Worm (Caenorhabditis elegans) whole organism, L2 larva: ENCODE measurements around the gene srm-5.

Experiments used
- C34F6.9 ChIP-seq: fragments of 150-350 bp; optimal IDR thresholded peaks from 2 replicates; lab custom pipeline; 2014; ENCODE audit warnings: missing biosample characterization, missing genetic modification characterization
- F13H6.1 ChIP-seq: sonication (generic microtip); optimal IDR thresholded peaks from 2 replicates; lab custom pipeline; 2016; ENCODE audit warnings: missing genetic modification characterization, missing compliant biosample characterization
- R02D3.7 ChIP-seq: fragments of 150-350 bp; optimal IDR thresholded peaks from 2 replicates; lab custom pipeline; 2014; ENCODE audit warnings: missing biosample characterization, missing genetic modification characterization
- Y55F3AM.14 ChIP-seq: fragments of 200-800 bp; sonication (Bioruptor generic); optimal IDR thresholded peaks from 2 replicates; lab custom pipeline; 2018; ENCODE audit warnings: mild to moderate bottlenecking, missing genetic modification characterization, missing compliant biosample characterization
- ZK546.5 ChIP-seq: sonication (generic microtip); optimal IDR thresholded peaks from 2 replicates; lab custom pipeline; 2017; ENCODE audit warnings: missing biosample characterization, missing genetic modification characterization
- alr-1 ChIP-seq: fragments of 150-350 bp; optimal IDR thresholded peaks from 2 replicates; lab custom pipeline; 2014; ENCODE audit warnings: missing biosample characterization, missing genetic modification characterization
- aly-2 ChIP-seq: fragments of 150-350 bp; optimal IDR thresholded peaks from 2 replicates; lab custom pipeline; 2014; ENCODE audit warnings: missing biosample characterization, missing genetic modification characterization
- ama-1 ChIP-seq: fragments of 150-350 bp; optimal IDR thresholded peaks from 2 replicates; lab custom pipeline; 2018; ENCODE audit warnings: inconsistent platforms
- blmp-1 ChIP-seq: sonication (generic microtip); optimal IDR thresholded peaks from 2 replicates; lab custom pipeline; 2017; ENCODE audit warnings: missing genetic modification characterization, mild to moderate bottlenecking, missing compliant biosample characterization, antibody characterized with exemption, moderate library complexity; ENCODE audit not compliant: insufficient read depth
- ceh-16 ChIP-seq: fragments of 150-350 bp; optimal IDR thresholded peaks from 2 replicates; lab custom pipeline; 2014; ENCODE audit warnings: missing biosample characterization, missing genetic modification characterization
- ceh-82 ChIP-seq: fragments of 150-350 bp; optimal IDR thresholded peaks from 2 replicates; lab custom pipeline; 2014; ENCODE audit warnings: missing biosample characterization, missing genetic modification characterization
- dmd-4 ChIP-seq: sonication (generic microtip); optimal IDR thresholded peaks from 2 replicates; lab custom pipeline; 2017; ENCODE audit warnings: missing biosample characterization, missing genetic modification characterization
- egl-27 ChIP-seq: sonication (generic microtip); optimal IDR thresholded peaks from 3 replicates; lab custom pipeline; 2017; ENCODE audit warnings: missing biosample characterization, missing genetic modification reagents, missing genetic modification characterization
- elt-1 ChIP-seq: fragments of 150-350 bp; optimal IDR thresholded peaks from 2 replicates; lab custom pipeline; 2014; ENCODE audit warnings: missing biosample characterization, missing genetic modification characterization
- elt-3 ChIP-seq: sonication (generic microtip); optimal IDR thresholded peaks from 2 replicates; lab custom pipeline; 2017; ENCODE audit warnings: missing biosample characterization, missing genetic modification characterization
- fos-1 ChIP-seq: fragments of 150-350 bp; optimal IDR thresholded peaks from 2 replicates; lab custom pipeline; 2014; ENCODE audit warnings: missing biosample characterization, missing genetic modification characterization
- lin-11 ChIP-seq: fragments of 150-350 bp; sonication (generic microtip); optimal IDR thresholded peaks from 2 replicates; lab custom pipeline; 2014; ENCODE audit warnings: missing biosample characterization, missing genetic modification characterization, inconsistent platforms, mixed read lengths
- lsy-2 ChIP-seq, 2 experiments: fragments of 150-350 bp in 1 of 2; sonication (generic microtip) in 1 of 2; optimal IDR thresholded peaks; 2 replicates each; lab custom pipeline; 2014 to 2017; ENCODE audit warnings: missing biosample characterization in 2 of 2, missing genetic modification characterization in 2 of 2
- mbf-1 ChIP-seq: sonication (generic microtip); optimal IDR thresholded peaks from 2 replicates; lab custom pipeline; 2017; ENCODE audit warnings: missing biosample characterization, missing genetic modification characterization
- mdl-1 ChIP-seq, 2 experiments: fragments of 150-350 bp in 1 of 2; sonication (generic microtip) in 1 of 2; optimal IDR thresholded peaks; 2 replicates each; lab custom pipeline; 2017; ENCODE audit warnings: missing biosample characterization in 2 of 2, missing genetic modification characterization in 2 of 2
- nhr-10 ChIP-seq: sonication (generic microtip); optimal IDR thresholded peaks from 2 replicates; lab custom pipeline; 2017; ENCODE audit warnings: missing biosample characterization, missing genetic modification characterization
- nhr-11 ChIP-seq: fragments of 150-350 bp; optimal IDR thresholded peaks from 2 replicates; lab custom pipeline; 2014; ENCODE audit warnings: missing biosample characterization, missing genetic modification characterization
- nhr-129 ChIP-seq: fragments of 150-350 bp; optimal IDR thresholded peaks from 2 replicates; lab custom pipeline; 2014; ENCODE audit warnings: missing biosample characterization, missing genetic modification characterization
- nhr-21 ChIP-seq: fragments of 150-350 bp; optimal IDR thresholded peaks from 2 replicates; lab custom pipeline; 2014; ENCODE audit warnings: missing biosample characterization, missing genetic modification characterization
- nhr-23 ChIP-seq: fragments of 150-350 bp; optimal IDR thresholded peaks from 2 replicates; lab custom pipeline; 2014; ENCODE audit warnings: missing biosample characterization, missing genetic modification reagents, missing genetic modification characterization
- nhr-237 ChIP-seq: fragments of 150-350 bp; optimal IDR thresholded peaks from 2 replicates; lab custom pipeline; 2014; ENCODE audit warnings: missing biosample characterization, missing genetic modification characterization
- nhr-25 ChIP-seq: fragments of 150-350 bp; sonication (generic microtip); optimal IDR thresholded peaks from 3 replicates; lab custom pipeline; 2014; ENCODE audit warnings: missing biosample characterization, missing genetic modification characterization
- nhr-77 ChIP-seq: fragments of 150-350 bp; optimal IDR thresholded peaks from 2 replicates; lab custom pipeline; 2014; ENCODE audit warnings: missing biosample characterization, missing genetic modification characterization
- peb-1 ChIP-seq: fragments of 150-350 bp; optimal IDR thresholded peaks from 2 replicates; lab custom pipeline; 2014; ENCODE audit warnings: missing biosample characterization, missing genetic modification characterization
- sem-4 ChIP-seq: fragments of 150-350 bp; optimal IDR thresholded peaks from 2 replicates; lab custom pipeline; 2014; ENCODE audit warnings: missing biosample characterization, missing genetic modification reagents, missing genetic modification characterization
- skn-1 ChIP-seq: sonication (generic microtip); optimal IDR thresholded peaks from 2 replicates; lab custom pipeline; 2017; ENCODE audit warnings: missing biosample characterization, missing genetic modification characterization
- sma-3 ChIP-seq: sonication (generic microtip); optimal IDR thresholded peaks from 2 replicates; lab custom pipeline; 2016; ENCODE audit warnings: missing genetic modification reagents, missing genetic modification characterization, missing compliant biosample characterization
- sma-9 ChIP-seq, 2 experiments: fragments of 150-350 bp in 1 of 2; sonication (generic microtip) in 1 of 2; optimal IDR thresholded peaks; 2 replicates each; lab custom pipeline; 2014 to 2016; ENCODE audit warnings: missing genetic modification characterization in 2 of 2, mild to moderate bottlenecking in 1 of 2, missing biosample characterization in 1 of 2, missing compliant biosample characterization in 1 of 2, missing genetic modification reagents in 1 of 2, moderate library complexity in 1 of 2
- snpc-4 ChIP-seq: fragments of 150-350 bp; optimal IDR thresholded peaks from 2 replicates; lab custom pipeline; 2014; ENCODE audit warnings: missing biosample characterization, missing genetic modification characterization
- unc-39 ChIP-seq: fragments of 150-350 bp; optimal IDR thresholded peaks from 2 replicates; lab custom pipeline; 2014; ENCODE audit warnings: missing biosample characterization, missing genetic modification characterization
- unc-55 ChIP-seq: fragments of 150-350 bp; sonication (generic microtip); optimal IDR thresholded peaks from 3 replicates; lab custom pipeline; 2014; ENCODE audit warnings: missing biosample characterization, missing genetic modification reagents, missing genetic modification characterization
- unc-62 ChIP-seq: fragments of 150-350 bp; optimal IDR thresholded peaks from 2 replicates; lab custom pipeline; 2014; ENCODE audit warnings: missing biosample characterization, missing genetic modification reagents, missing genetic modification characterization
- zag-1 ChIP-seq: fragments of 150-350 bp; optimal IDR thresholded peaks from 2 replicates; lab custom pipeline; 2014; ENCODE audit warnings: missing biosample characterization, missing genetic modification characterization
- ztf-1 ChIP-seq: fragments of 200-800 bp; sonication (Bioruptor generic); conservative IDR thresholded peaks from 2 replicates; pipeline ENCODE4 v1.3.6; 2022; ENCODE audit warnings: missing genetic modification characterization, missing compliant biosample characterization
- ztf-11 ChIP-seq: sonication (generic microtip); optimal IDR thresholded peaks from 2 replicates; lab custom pipeline; 2017; ENCODE audit warnings: missing biosample characterization, missing genetic modification characterization
- ztf-4 ChIP-seq: fragments of 150-350 bp; optimal IDR thresholded peaks from 2 replicates; lab custom pipeline; 2014; ENCODE audit warnings: missing biosample characterization, missing genetic modification characterization

The srm-5 gene

DNA sequence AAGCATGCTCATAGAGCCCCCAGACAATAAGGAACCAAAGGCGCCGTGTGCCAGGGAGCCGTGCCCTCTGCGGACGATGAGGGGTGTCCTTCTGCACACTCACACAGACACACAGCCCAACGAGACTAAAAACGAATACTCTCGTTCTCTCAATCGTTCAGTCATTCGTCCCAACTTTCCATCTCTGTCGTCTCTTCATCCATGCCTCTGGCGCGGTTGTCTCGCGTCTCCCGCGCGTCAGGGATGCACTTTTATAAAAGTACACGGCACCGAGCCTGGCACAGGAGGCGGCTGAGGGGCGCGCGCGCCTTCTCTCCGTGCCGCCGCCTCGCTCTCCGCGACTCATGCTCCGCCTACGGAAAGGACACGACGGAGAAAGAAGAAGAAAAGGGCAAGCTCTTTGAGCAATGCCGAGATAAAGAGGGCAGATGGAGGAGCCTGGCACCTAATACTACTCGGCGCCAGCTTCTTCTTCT is 31.5 kb downstream of the srm-5 start (continued):
- TF ChIP-seq mbf-1 (no peak), F13H6.1 (peak; percentile 86), elt-3 (no peak), unc-62 (peak; percentile 72), zag-1 (tag; lab: Kevin White, UChicago) (peak; percentile 82), sma-9 (GFP tag; optimal IDR thresholded peaks at IDR 0.05; lab: Kevin White, UChicago) (peak; percentile 89), sma-9 (tag; optimal IDR thresholded peaks at IDR 0.05; lab: Kevin White, UChicago) (no peak), nhr-23 (tag; lab: Kevin White, UChicago) (no peak), snpc-4 (peak; percentile 8), alr-1 (no peak), ama-1 (no peak), unc-55 (GFP tag; lab: Kevin White, UChicago) (peak; percentile 88), egl-27 (tag; lab: Kevin White, UChicago) (peak; percentile 55), sma-3 (peak; percentile 46), elt-1 (tag; lab: Kevin White, UChicago) (no peak), aly-2 (no peak), mdl-1 (tag; optimal IDR thresholded peaks at IDR 0.05; lab: Kevin White, UChicago) (peak; percentile 39 to 59), dmd-4 (tag; lab: Kevin White, UChicago) (no peak), nhr-77 (tag; lab: Kevin White, UChicago) (peak; percentile 58), ztf-11 (no peak), R02D3.7 (tag; lab: Kevin White, UChicago) (no peak)

DNA sequence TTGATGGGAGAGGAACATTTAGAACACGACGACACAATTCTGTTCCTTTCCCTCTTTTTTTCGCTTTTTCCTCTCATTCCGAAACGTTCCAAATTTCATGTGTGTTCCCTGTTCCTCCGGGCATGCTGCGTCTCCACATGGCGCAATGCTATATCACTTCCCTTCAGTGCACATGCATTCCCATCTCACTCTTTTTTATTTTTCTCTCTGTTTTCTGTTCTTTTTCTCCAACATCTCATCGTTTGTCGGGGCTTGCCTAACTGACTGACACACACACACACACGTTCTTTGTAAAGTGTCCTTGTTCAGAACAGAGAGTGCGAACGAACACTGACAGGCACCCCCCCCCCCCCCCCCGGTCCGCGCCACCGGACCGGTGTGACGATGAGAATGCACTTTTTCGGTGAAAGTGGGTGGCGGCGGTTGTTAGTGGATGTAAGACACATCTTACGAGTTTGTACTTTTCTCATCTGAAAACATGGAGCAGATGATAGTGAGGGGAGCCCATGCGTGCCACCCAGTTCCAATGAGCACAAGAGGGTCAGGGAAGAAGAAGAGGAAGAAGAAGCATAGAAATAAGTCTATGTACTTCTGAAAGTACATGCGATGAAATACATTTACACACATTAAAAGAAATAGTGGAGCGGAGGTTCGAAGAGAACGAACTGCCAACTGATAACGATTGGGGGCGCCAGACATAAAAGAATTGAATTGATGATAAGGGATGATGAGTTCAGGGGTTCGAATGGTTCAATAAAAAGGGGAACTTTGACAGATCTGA is 33.5 kb downstream of the srm-5 start:
- TF ChIP-seq C34F6.9 (tag; lab: Kevin White, UChicago) (peak; percentile 20), lin-11 (no peak), ama-1 (no peak), nhr-21 (tag; lab: Kevin White, UChicago) (peak; percentile 44), skn-1 (tag; lab: Kevin White, UChicago) (peak; percentile 37), ztf-1 (GFP tag; lab: Robert Waterston, UW) (no peak), nhr-10 (tag; lab: Kevin White, UChicago) (no peak), F13H6.1 (no peak), lsy-2 (tag; optimal IDR thresholded peaks at IDR 0.05; lab: Kevin White, UChicago) (peak in 1 of 2 experiments; percentile 52), fos-1 (tag; lab: Kevin White, UChicago) (peak; percentile 95), snpc-4 (no peak), unc-39 (no peak), blmp-1 (tag; lab: Kevin White, UChicago) (peak; percentile 96), ceh-16 (peak; percentile 30), sem-4 (tag; lab: Kevin White, UChicago) (peak; percentile 84), ZK546.5 (tag; lab: Kevin White, UChicago) (no peak), aly-2 (no peak), sma-3 (no peak), egl-27 (tag; lab: Kevin White, UChicago) (peak; percentile 52), ztf-4 (tag; lab: Kevin White, UChicago) (no peak), unc-55 (GFP tag; lab: Kevin White, UChicago) (no peak), mdl-1 (tag; optimal IDR thresholded peaks at IDR 0.05; lab: Kevin White, UChicago) (peak; percentile 60 to 69), peb-1 (no peak), elt-1 (tag; lab: Kevin White, UChicago) (no peak), nhr-129 (tag; lab: Kevin White, UChicago) (no peak), nhr-25 (tag; lab: Kevin White, UChicago) (no peak), nhr-237 (tag; lab: Kevin White, UChicago) (no peak), ztf-11 (no peak), nhr-11 (tag; lab: Kevin White, UChicago) (no peak), Y55F3AM.14 (GFP tag; lab: Kevin White, UChicago) (peak; percentile 44), dmd-4 (tag; lab: Kevin White, UChicago) (no peak), sma-9 (GFP tag; optimal IDR thresholded peaks at IDR 0.05; lab: Kevin White, UChicago) (peak; percentile 90), sma-9 (tag; optimal IDR thresholded peaks at IDR 0.05; lab: Kevin White, UChicago) (peak; percentile 7), ceh-82 (no peak)
- TF ChIP-seq, all 48 proteins: peak for 12
